Worm (Caenorhabditis elegans): ENCODE data around the gene srw-100.

srw-100 gene

ce11 chrV:1708441-1708840 lies 2.6 kb upstream of the srw-100 start, which contains the start of gene srw-99:
srw-99 (plus strand) TSS chrV:1708741.
- TF ChIP-seq dao-5 (tag; optimal IDR thresholded peaks at IDR 0.05): no peak
- no peak for TF ChIP-seq him-1 (tag; optimal IDR thresholded peaks at IDR 0.05)
- TF ChIP-seq W03F9.2 (tag; optimal IDR thresholded peaks at IDR 0.05): no peak

ce11 chrV:1716892-1717291 lies 5.9 kb downstream of the srw-100 start, which contains the start of gene srw-103:
srw-103 (plus strand) TSS chrV:1717192.
- TF ChIP-seq him-1 (tag; optimal IDR thresholded peaks at IDR 0.05) (no peak), W03F9.2 (tag; optimal IDR thresholded peaks at IDR 0.05) (no peak), dao-5 (tag; optimal IDR thresholded peaks at IDR 0.05) (no peak)

ce11 chrV:1718232-1718631 lies 7.2 kb downstream of the srw-100 start:
- no peak for TF ChIP-seq him-1 (tag; optimal IDR thresholded peaks at IDR 0.05)

- TF ChIP-seq W03F9.2 (tag; optimal IDR thresholded peaks at IDR 0.05) (no peak), dao-5 (tag; optimal IDR thresholded peaks at IDR 0.05) (no peak), him-1 (tag; optimal IDR thresholded peaks at IDR 0.05) (no peak)
These were observed 8.9 kb downstream of the srw-100 start, which contains the start of gene srw-102 for ce11 chrV:1719927-1720326. srw-102 (plus strand) TSS chrV:1720227.

ce11 chrV:1721966-1722365 lies 11.0 kb downstream of the srw-100 start, which contains the start of gene srw-101:
srw-101 (plus strand) TSS chrV:1722266.
- no peak for TF ChIP-seq him-1 (tag; optimal IDR thresholded peaks at IDR 0.05)
- TF ChIP-seq dao-5 (tag; optimal IDR thresholded peaks at IDR 0.05): no peak
- TF ChIP-seq W03F9.2 (tag; optimal IDR thresholded peaks at IDR 0.05): no peak

ce11 chrV:1725353-1725752 lies 14.3 kb downstream of the srw-100 start, which contains the start of gene sri-27:
sri-27 (plus strand) TSS chrV:1725653.
- TF ChIP-seq W03F9.2 (tag; optimal IDR thresholded peaks at IDR 0.05): no peak
- TF ChIP-seq dao-5 (tag; optimal IDR thresholded peaks at IDR 0.05): no peak
- TF ChIP-seq him-1 (tag; optimal IDR thresholded peaks at IDR 0.05): no peak

ce11 chrV:1731918-1732317 lies 20.9 kb downstream of the srw-100 start, which contains the start of gene gst-21:
gst-21 (minus strand) TSS chrV:1732018.
- TF ChIP-seq W03F9.2 (tag; optimal IDR thresholded peaks at IDR 0.05) (no peak), him-1 (tag; optimal IDR thresholded peaks at IDR 0.05) (no peak), dao-5 (tag; optimal IDR thresholded peaks at IDR 0.05) (no peak)

ce11 chrV:1734569-1734968 lies 23.6 kb downstream of the srw-100 start, which contains the start of gene str-160:
str-160 (plus strand) TSS chrV:1734869.
- TF ChIP-seq him-1 (tag; optimal IDR thresholded peaks at IDR 0.05) (no peak), dao-5 (tag; optimal IDR thresholded peaks at IDR 0.05) (no peak), W03F9.2 (tag; optimal IDR thresholded peaks at IDR 0.05) (no peak)

- no peak for TF ChIP-seq him-1 (tag; optimal IDR thresholded peaks at IDR 0.05)
- TF ChIP-seq dao-5 (tag; optimal IDR thresholded peaks at IDR 0.05): no peak
- TF ChIP-seq W03F9.2 (tag; optimal IDR thresholded peaks at IDR 0.05): no peak
These were observed 30.1 kb downstream of the srw-100 start, which contains the start of gene srab-25 for ce11 chrV:1741074-1741473. srab-25 (minus strand) TSS chrV:1741174.

- TF ChIP-seq dao-5 (tag; optimal IDR thresholded peaks at IDR 0.05) (no peak), W03F9.2 (tag; optimal IDR thresholded peaks at IDR 0.05) (peak; percentile 80)
These were observed 32.3 kb downstream of the srw-100 start, which contains the start of gene nhr-256 for ce11 chrV:1743205-1743870. nhr-256 (plus strand) TSS chrV:1743771.

ce11 chrV:1749053-1749452 lies 38.0 kb downstream of the srw-100 start, which contains the start of gene ZK697.8:
ZK697.8 (minus strand) TSS chrV:1749153.
- TF ChIP-seq him-1 (tag; optimal IDR thresholded peaks at IDR 0.05) (no peak), dao-5 (tag; optimal IDR thresholded peaks at IDR 0.05) (no peak), W03F9.2 (tag; optimal IDR thresholded peaks at IDR 0.05) (no peak)

- TF ChIP-seq him-1 (tag; optimal IDR thresholded peaks at IDR 0.05) (no peak), dao-5 (tag; optimal IDR thresholded peaks at IDR 0.05) (no peak), W03F9.2 (tag; optimal IDR thresholded peaks at IDR 0.05) (no peak)
These were observed 40.4 kb downstream of the srw-100 start, which contains the start of gene srh-199 for ce11 chrV:1751449-1751848. srh-199 (minus strand) TSS chrV:1751549.

- TF ChIP-seq him-1 (tag; optimal IDR thresholded peaks at IDR 0.05) (no peak), W03F9.2 (tag; optimal IDR thresholded peaks at IDR 0.05) (no peak), dao-5 (tag; optimal IDR thresholded peaks at IDR 0.05) (no peak)
These were observed 41.5 kb downstream of the srw-100 start, which contains the start of gene ZK697.1 for ce11 chrV:1752496-1752895. ZK697.1 (plus strand) TSS chrV:1752796.

ce11 chrV:1755589-1755988 lies 44.6 kb downstream of the srw-100 start, which contains the start of gene ZK697.14:
ZK697.14 (minus strand) TSS chrV:1755689.
- TF ChIP-seq W03F9.2 (tag; optimal IDR thresholded peaks at IDR 0.05) (no peak), him-1 (tag; optimal IDR thresholded peaks at IDR 0.05) (no peak), dao-5 (tag; optimal IDR thresholded peaks at IDR 0.05) (no peak)

Data from whole organism, L4/young adult.